Worm (Caenorhabditis elegans) whole organism, young adult: Measurements from ENCODE around the gene zim-3.

ENCODE experiments used
- F39B2.1 ChIP-seq: fragments of 200-800 bp; sonication (Bioruptor generic); IDR thresholded peaks from 2 replicates; pipeline ENCODE4 v1.3.6; 2022; ENCODE audit warnings: missing genetic modification reagents, missing genetic modification characterization, missing compliant biosample characterization
- F49E8.2 ChIP-seq: sonication (generic microtip); optimal IDR thresholded peaks from 3 replicates; lab custom pipeline; 2017; ENCODE audit warnings: missing genetic modification characterization, mild to moderate bottlenecking, missing compliant biosample characterization, antibody characterized with exemption, moderate library complexity; ENCODE audit not compliant: insufficient read depth
- T07F8.4 ChIP-seq: sonication (generic microtip); optimal IDR thresholded peaks from 2 replicates; lab custom pipeline; 2016; ENCODE audit warnings: mild to moderate bottlenecking, missing genetic modification characterization, moderate library complexity, missing compliant biosample characterization
- atf-7 ChIP-seq: sonication (generic microtip); optimal IDR thresholded peaks from 2 replicates; lab custom pipeline; 2017; ENCODE audit warnings: mild to moderate bottlenecking, missing genetic modification characterization, missing compliant biosample characterization
- attf-5 ChIP-seq: fragments of 200-800 bp; sonication (Bioruptor generic); optimal IDR thresholded peaks from 2 replicates; lab custom pipeline; 2018; ENCODE audit warnings: mild to moderate bottlenecking, missing genetic modification characterization, missing compliant biosample characterization
- lag-1 ChIP-seq: fragments of 200-800 bp; sonication (Bioruptor generic); IDR thresholded peaks from 2 replicates; pipeline ENCODE4 v1.3.6; 2022; ENCODE audit warnings: missing genetic modification reagents, missing genetic modification characterization, missing compliant biosample characterization
- mes-4 ChIP-seq: sonication (generic microtip); optimal IDR thresholded peaks from 2 replicates; lab custom pipeline; 2016; ENCODE audit warnings: missing genotype, missing genetic modification characterization, missing compliant biosample characterization
- nhr-179 ChIP-seq: sonication (generic microtip); optimal IDR thresholded peaks from 2 replicates; lab custom pipeline; 2016; ENCODE audit warnings: mild to moderate bottlenecking, missing genetic modification characterization, missing compliant biosample characterization
- pha-4 ChIP-seq: fragments of 150-350 bp; sonication (generic microtip); optimal IDR thresholded peaks from 2 replicates; lab custom pipeline; 2014; ENCODE audit warnings: missing biosample characterization, missing genetic modification reagents, missing genetic modification characterization
- rpc-1 ChIP-seq, 2 experiments: fragments of 150-350 bp in 1 of 2; sonication (generic microtip) in 1 of 2; optimal IDR thresholded peaks; 2 replicates each; lab custom pipeline; 2014 to 2018; ENCODE audit warnings: missing biosample characterization in 1 of 2, missing genetic modification characterization in 1 of 2, missing genetic modification reagents in 1 of 2, missing genotype in 1 of 2
- sdz-38 ChIP-seq: sonication (generic microtip); optimal IDR thresholded peaks from 2 replicates; lab custom pipeline; 2016; ENCODE audit warnings: missing genotype, missing genetic modification characterization, missing compliant biosample characterization
- unc-62 ChIP-seq: fragments of 150-350 bp; optimal IDR thresholded peaks from 2 replicates; lab custom pipeline; 2014; ENCODE audit warnings: missing biosample characterization, missing genetic modification reagents, missing genetic modification characterization

- TF ChIP-seq atf-7 (tag; lab: Kevin White, UChicago) (peak; percentile 97), attf-5 (no peak), rpc-1 (optimal IDR thresholded peaks at IDR 0.05; lab: Kevin White, UChicago) (no peak), rpc-1 (tag; optimal IDR thresholded peaks at IDR 0.05; lab: Kevin White, UChicago) (no peak), sdz-38 (tag; lab: Kevin White, UChicago) (no peak), mes-4 (tag; lab: Kevin White, UChicago) (no peak), T07F8.4 (tag; lab: Kevin White, UChicago) (no peak), F49E8.2 (tag; lab: Kevin White, UChicago) (no peak), lag-1 (GFP tag; lab: Robert Waterston, UW) (no peak), unc-62 (GFP tag; lab: Kevin White, UChicago) (peak; percentile 41), F39B2.1 (GFP tag; lab: Robert Waterston, UW) (no peak), pha-4 (tag; lab: Kevin White, UChicago) (peak; percentile 15), nhr-179 (tag; lab: Kevin White, UChicago) (no peak)
Measured at ce11 chrIV:10511432-10511831, 47.1 kb upstream of the zim-3 start.
